Worm (Caenorhabditis elegans): ENCODE results near the gene tag-124.

tag-124 gene

ce11 chrII:9603419-9603818, 12.3 kb downstream of the tag-124 start:
- TF ChIP-seq ZK337.2 (GFP tag; IDR thresholded peaks at IDR 0.05) (no peak), zfp-2 (tag; optimal IDR thresholded peaks at IDR 0.05) (peak; percentile 38), spr-1 (tag; optimal IDR thresholded peaks at IDR 0.05) (peak; percentile 60), nhr-25 (tag; optimal IDR thresholded peaks at IDR 0.05; ENCODE audit: borderline replicate concordance, insufficient read depth) (peak; percentile 62), T20F7.1 (GFP tag; optimal IDR thresholded peaks at IDR 0.05) (peak; percentile 85), mep-1 (tag; optimal IDR thresholded peaks at IDR 0.05) (peak; percentile 96), nhr-102 (tag; optimal IDR thresholded peaks at IDR 0.05) (peak; percentile 89), lin-13 (GFP tag; optimal IDR thresholded peaks at IDR 0.05) (peak; percentile 78), ama-1 (optimal IDR thresholded peaks at IDR 0.05) (peak; percentile 61), F37D6.2 (tag; optimal IDR thresholded peaks at IDR 0.05) (peak; percentile 42), dmd-6 (GFP tag; IDR thresholded peaks at IDR 0.05) (peak; percentile 100), F10B5.3 (tag; optimal IDR thresholded peaks at IDR 0.05) (no peak), fkh-10 (GFP tag; optimal IDR thresholded peaks at IDR 0.05) (peak; percentile 30), mdl-1 (tag; optimal IDR thresholded peaks at IDR 0.05) (peak; percentile 99 to 100), nhr-11 (tag; optimal IDR thresholded peaks at IDR 0.05) (peak; percentile 100), mxl-2 (GFP tag; conservative IDR thresholded peaks at IDR 0.05) (peak; percentile 68), sdz-12 (GFP tag; optimal IDR thresholded peaks at IDR 0.05) (no peak), daf-16 (GFP tag; optimal IDR thresholded peaks at IDR 0.05) (peak; percentile 72 to 82), daf-16 (tag; optimal IDR thresholded peaks at IDR 0.05) (peak; percentile 98), tra-1 (GFP tag; IDR thresholded peaks at IDR 0.05) (peak; percentile 97), hmg-1.1 (GFP tag; IDR thresholded peaks at IDR 0.05) (peak; percentile 88), jun-1 (tag; optimal IDR thresholded peaks at IDR 0.05) (peak; percentile 78), hif-1 (tag; optimal IDR thresholded peaks at IDR 0.05) (peak; percentile 75 to 96), ZK546.5 (tag; optimal IDR thresholded peaks at IDR 0.05) (no peak), nhr-237 (tag; optimal IDR thresholded peaks at IDR 0.05) (no peak), ctbp-1 (GFP tag; IDR thresholded peaks at IDR 0.05) (peak; percentile 61; the same call in 1 of the 2 replicates), hlh-11 (tag; optimal IDR thresholded peaks at IDR 0.05) (peak; percentile 99), nhr-10 (tag; optimal IDR thresholded peaks at IDR 0.05) (peak; percentile 94), nhr-76 (tag; optimal IDR thresholded peaks at IDR 0.05) (peak; percentile 64), duxl-1 (tag; optimal IDR thresholded peaks at IDR 0.05; ENCODE audit: poor library complexity) (peak; percentile 53), lin-29 (GFP tag; IDR thresholded peaks at IDR 0.05) (peak; percentile 64; the same call in 1 of the 2 replicates), nhr-28 (tag; optimal IDR thresholded peaks at IDR 0.05) (peak; percentile 99), aly-2 (tag; optimal IDR thresholded peaks at IDR 0.05) (no peak), F44E2.7 (GFP tag; IDR thresholded peaks at IDR 0.05) (no peak), zfp-3 (GFP tag; conservative IDR thresholded peaks at IDR 0.05) (0 out of 2 replicates have a peak, but pooled peaks have one; percentile 50), Y75B8A.6 (GFP tag; IDR thresholded peaks at IDR 0.05) (0 out of 2 replicates have a peak, but pooled peaks have one; percentile 16), rbr-2 (tag; optimal IDR thresholded peaks at IDR 0.05) (peak; percentile 79), mxl-3 (GFP tag; optimal IDR thresholded peaks at IDR 0.05) (peak; percentile 99), lin-39 (tag; optimal IDR thresholded peaks at IDR 0.05) (peak; percentile 42), lim-7 (GFP tag; IDR thresholded peaks at IDR 0.05) (no peak), zip-2 (tag; optimal IDR thresholded peaks at IDR 0.05) (peak; percentile 37), mes-2 (tag; optimal IDR thresholded peaks at IDR 0.05; ENCODE audit: poor library complexity, severe bottlenecking) (peak; percentile 78), T26A8.4 (GFP tag; IDR thresholded peaks at IDR 0.05) (peak; percentile 76), ces-1 (GFP tag; optimal IDR thresholded peaks at IDR 0.05) (no peak), php-3 (GFP tag; IDR thresholded peaks at IDR 0.05) (peak; percentile 84), attf-4 (tag; optimal IDR thresholded peaks at IDR 0.05) (no peak), arid-1 (GFP tag; conservative IDR thresholded peaks at IDR 0.05) (peak; percentile 69; the same call in 1 of the 2 replicates), fos-1 (tag; optimal IDR thresholded peaks at IDR 0.05) (peak; percentile 75), ztf-7 (tag; optimal IDR thresholded peaks at IDR 0.05) (peak; percentile 43), ceh-20 (GFP tag; IDR thresholded peaks at IDR 0.05) (peak; percentile 85), nhr-42 (GFP tag; IDR thresholded peaks at IDR 0.05) (peak; percentile 76; the same call in 1 of the 2 replicates)

Data from whole organism, L4 larva.